Worm (Caenorhabditis elegans): ENCODE data around the gene F38E1.6.
A peak's percentile ranks its signal among the peaks of the same experiment; 100 is the strongest.

F38E1.6 gene

DNA sequence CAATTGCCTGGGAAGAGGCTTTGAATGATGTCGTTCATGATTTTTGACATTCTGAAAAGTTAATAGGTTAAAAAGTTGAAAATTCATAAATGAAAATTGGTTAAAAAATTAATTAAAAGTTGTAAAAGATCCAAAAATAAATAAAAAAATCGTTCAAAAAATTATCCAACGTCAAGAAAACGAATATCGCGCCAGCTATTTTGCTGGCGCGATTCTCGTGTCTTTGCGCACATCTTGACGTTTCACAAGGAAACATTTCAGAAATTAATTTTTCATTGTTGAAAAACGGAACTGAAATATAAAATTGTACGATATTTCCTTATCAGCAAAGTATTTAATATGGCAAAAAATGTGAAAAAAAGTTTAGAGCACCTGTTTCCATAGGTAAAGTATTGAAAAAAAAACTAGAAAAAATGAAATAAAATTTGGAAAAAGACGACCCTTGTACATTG lies 753 bp upstream of the F38E1.6 start, which contains the start of gene mpdu-1 (continued):
- peak; percentile 8 for TF ChIP-seq ceh-8 (GFP tag; optimal IDR thresholded peaks at IDR 0.05)
- TF ChIP-seq ces-1 (GFP tag; optimal IDR thresholded peaks at IDR 0.05): no peak
- TF ChIP-seq tbx-2 (tag; optimal IDR thresholded peaks at IDR 0.05): peak; percentile 74
- no peak for TF ChIP-seq aha-1 (tag; optimal IDR thresholded peaks at IDR 0.05)
- TF ChIP-seq hlh-4 (tag; optimal IDR thresholded peaks at IDR 0.05): no peak
- TF ChIP-seq nhr-77 (tag; optimal IDR thresholded peaks at IDR 0.05): peak; percentile 8
- peak; percentile 76 for TF ChIP-seq snu-23 (GFP tag; optimal IDR thresholded peaks at IDR 0.05)
- TF ChIP-seq fkh-8 (tag; optimal IDR thresholded peaks at IDR 0.05): peak; percentile 21
- TF ChIP-seq grh-1 (GFP tag; IDR thresholded peaks at IDR 0.05): peak; percentile 34; the same call in 1 of the 2 replicates
- TF ChIP-seq hpl-2 (GFP tag; optimal IDR thresholded peaks at IDR 0.05): no peak
- TF ChIP-seq sup-37 (GFP tag; optimal IDR thresholded peaks at IDR 0.05): no peak
- TF ChIP-seq rnt-1 (tag; optimal IDR thresholded peaks at IDR 0.05): peak; percentile 71
- TF ChIP-seq sptf-1 (tag; optimal IDR thresholded peaks at IDR 0.05): no peak
- TF ChIP-seq nhr-71 (tag; optimal IDR thresholded peaks at IDR 0.05): peak; percentile 80
- peak; percentile 3 for TF ChIP-seq zip-4 (GFP tag; optimal IDR thresholded peaks at IDR 0.05)
- TF ChIP-seq hlh-17 (GFP tag; optimal IDR thresholded peaks at IDR 0.05; ENCODE audit: borderline replicate concordance): no peak
- no peak for TF ChIP-seq ama-1 (optimal IDR thresholded peaks at IDR 0.05)
- no peak for TF ChIP-seq efl-3 (GFP tag; optimal IDR thresholded peaks at IDR 0.05)
- TF ChIP-seq blmp-1 (tag; optimal IDR thresholded peaks at IDR 0.05): peak; percentile 72
- TF ChIP-seq unc-98 (GFP tag; IDR thresholded peaks at IDR 0.05): no peak
- TF ChIP-seq elt-2 (tag; optimal IDR thresholded peaks at IDR 0.05): peak; percentile 77
- TF ChIP-seq nhr-11 (tag; optimal IDR thresholded peaks at IDR 0.05): no peak
- TF ChIP-seq tlp-1 (tag; optimal IDR thresholded peaks at IDR 0.05): no peak
- TF ChIP-seq vab-15 (tag; optimal IDR thresholded peaks at IDR 0.05): no peak
- TF ChIP-seq ztf-11 (tag; optimal IDR thresholded peaks at IDR 0.05): peak in 1 of 2 experiments; percentile 30
- peak; percentile 59 to 75 for TF ChIP-seq efl-1 (optimal IDR thresholded peaks at IDR 0.05)
- peak; percentile 66 to 97 for TF ChIP-seq efl-1 (GFP tag; optimal IDR thresholded peaks at IDR 0.05 in 1 of 2)
- peak; percentile 8 for TF ChIP-seq lin-15B (tag; optimal IDR thresholded peaks at IDR 0.05)
- no peak for TF ChIP-seq mef-2 (tag; optimal IDR thresholded peaks at IDR 0.05)
- peak; percentile 71 for TF ChIP-seq dsc-1 (tag; optimal IDR thresholded peaks at IDR 0.05)
- peak; percentile 64 to 81 (median 75) for TF ChIP-seq dpl-1 (GFP tag; optimal IDR thresholded peaks at IDR 0.05)
- TF ChIP-seq ztf-4 (tag; optimal IDR thresholded peaks at IDR 0.05): no peak
- no peak for TF ChIP-seq zag-1 (tag; optimal IDR thresholded peaks at IDR 0.05)
- TF ChIP-seq snpc-4 (tag; optimal IDR thresholded peaks at IDR 0.05): peak; percentile 89
- no peak for TF ChIP-seq fos-1 (tag; optimal IDR thresholded peaks at IDR 0.05)
- TF ChIP-seq nhr-85 (tag): peak; percentile 83

DNA sequence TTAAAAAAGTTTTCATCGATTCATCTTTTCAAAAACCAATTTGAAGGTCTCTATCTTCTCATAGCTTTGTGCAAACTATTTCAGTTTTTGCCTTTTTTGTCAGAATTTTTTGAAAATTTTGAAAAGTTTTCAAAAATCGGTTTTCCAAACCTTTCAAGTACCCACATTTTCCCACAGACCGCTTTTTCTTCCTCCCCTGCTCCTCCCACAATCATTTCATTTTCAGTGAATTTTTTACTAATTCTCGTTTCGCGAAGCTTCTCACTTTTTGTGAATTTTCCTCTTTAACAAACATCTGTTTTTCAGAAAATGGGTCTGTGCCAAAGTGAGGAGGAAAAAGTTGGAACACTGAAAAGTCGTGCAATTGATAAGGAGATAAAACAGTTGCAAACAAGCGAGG lies 10.8 kb downstream of the F38E1.6 start, which contains the start of gene gpa-2:
Gene gpa-2, plus strand, starts transcription at position 301 of the 400 bp plus-strand sequence.
- no peak for TF ChIP-seq unc-130 (tag; optimal IDR thresholded peaks at IDR 0.05)
- TF ChIP-seq hlh-4 (tag; optimal IDR thresholded peaks at IDR 0.05): no peak
- TF ChIP-seq fkh-8 (tag; optimal IDR thresholded peaks at IDR 0.05): no peak
- no peak for TF ChIP-seq zip-4 (GFP tag; optimal IDR thresholded peaks at IDR 0.05)
- no peak for TF ChIP-seq lir-3 (tag; optimal IDR thresholded peaks at IDR 0.05; ENCODE audit: poor library complexity)
- no peak for TF ChIP-seq vab-15 (tag; optimal IDR thresholded peaks at IDR 0.05)
- TF ChIP-seq snpc-4 (tag; optimal IDR thresholded peaks at IDR 0.05): no peak
- TF ChIP-seq alr-1 (tag; optimal IDR thresholded peaks at IDR 0.05; ENCODE audit: borderline replicate concordance): no peak
- no peak for TF ChIP-seq snu-23 (GFP tag; optimal IDR thresholded peaks at IDR 0.05)
- TF ChIP-seq ztf-4 (tag; optimal IDR thresholded peaks at IDR 0.05): no peak
- TF ChIP-seq nhr-237 (tag; optimal IDR thresholded peaks at IDR 0.05): no peak
- no peak for TF ChIP-seq aly-2 (tag; optimal IDR thresholded peaks at IDR 0.05)
- no peak for TF ChIP-seq nhr-71 (tag; optimal IDR thresholded peaks at IDR 0.05)
- TF ChIP-seq efl-1 (optimal IDR thresholded peaks at IDR 0.05): no peak
- TF ChIP-seq efl-1 (GFP tag; optimal IDR thresholded peaks at IDR 0.05 in 1 of 2): no peak
- TF ChIP-seq mdl-1 (tag; optimal IDR thresholded peaks at IDR 0.05): no peak
